Worm (Caenorhabditis elegans): Measurements from ENCODE around the gene gur-4.

DNA sequence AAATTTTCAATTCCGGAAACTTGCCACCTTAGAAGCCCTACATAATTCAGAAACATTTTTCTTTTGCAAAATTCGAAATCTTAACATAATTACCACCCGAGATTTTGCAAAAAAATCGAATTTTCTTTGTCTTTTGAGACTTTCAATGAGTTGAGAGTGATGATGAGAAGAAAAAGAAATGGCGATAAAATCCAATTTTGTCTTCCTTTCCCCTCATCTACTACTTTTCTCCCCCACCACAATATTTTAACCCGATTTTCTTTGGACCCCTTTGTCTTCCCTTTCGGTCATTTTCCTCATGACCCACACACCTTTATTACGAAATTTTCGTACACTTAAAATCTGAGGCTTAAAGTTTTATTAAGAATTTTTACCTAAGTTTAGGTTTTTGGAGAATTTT is 6.2 kb upstream of the gur-4 start:
- TF ChIP-seq nhr-76 (tag; optimal IDR thresholded peaks at IDR 0.05) (no peak), php-3 (GFP tag; IDR thresholded peaks at IDR 0.05) (no peak), dpl-1 (GFP tag; optimal IDR thresholded peaks at IDR 0.05) (no peak), nhr-28 (tag; optimal IDR thresholded peaks at IDR 0.05) (no peak), madf-9 (GFP tag; conservative IDR thresholded peaks at IDR 0.05) (no peak), ama-1 (optimal IDR thresholded peaks at IDR 0.05) (no peak), lsy-2 (tag; optimal IDR thresholded peaks at IDR 0.05) (no peak), T20F7.1 (GFP tag; optimal IDR thresholded peaks at IDR 0.05) (no peak), unc-39 (tag; optimal IDR thresholded peaks at IDR 0.05) (no peak), pha-4 (GFP tag; IDR thresholded peaks at IDR 0.05) (no peak), pha-4 (tag; optimal IDR thresholded peaks at IDR 0.05) (no peak)
